Worm (Caenorhabditis elegans): ENCODE results near the gene mip-2.

- no peak for TF ChIP-seq hmg-4 (GFP tag; optimal IDR thresholded peaks at IDR 0.05)
- no peak for TF ChIP-seq hnd-1 (tag; optimal IDR thresholded peaks at IDR 0.05)
- no peak for TF ChIP-seq B0310.2 (tag; optimal IDR thresholded peaks at IDR 0.05)
- no peak for TF ChIP-seq aly-1 (tag; optimal IDR thresholded peaks at IDR 0.05)
- TF ChIP-seq ama-1 (optimal IDR thresholded peaks at IDR 0.05), result no peak
- no peak for TF ChIP-seq flt-1 (GFP tag; IDR thresholded peaks at IDR 0.05)
- TF ChIP-seq ceh-36 (tag; optimal IDR thresholded peaks at IDR 0.05), result no peak
- TF ChIP-seq tbx-37 (GFP tag; conservative IDR thresholded peaks at IDR 0.05), result no peak
Observed at ce11 chrV:13694103-13694502, 22.3 kb upstream of the mip-2 start.

Data from whole organism, early embryonic.